Worm (Caenorhabditis elegans) whole organism, young adult: ENCODE results near the gene tbc-13.

Experiments used
- B0261.1 ChIP-seq: sonication (generic microtip); optimal IDR thresholded peaks from 2 replicates; lab custom pipeline; 2016; ENCODE audit warnings: mild to moderate bottlenecking, missing genetic modification characterization, moderate library complexity, missing compliant biosample characterization
- B0336.3 ChIP-seq: fragments of 200-800 bp; sonication (Bioruptor generic); IDR thresholded peaks from 2 replicates; pipeline ENCODE4 v1.3.6; 2022; ENCODE audit warnings: missing genetic modification characterization, missing compliant biosample characterization
- F23B12.7 ChIP-seq: sonication (generic microtip); optimal IDR thresholded peaks from 2 replicates; lab custom pipeline; 2017; ENCODE audit warnings: missing genetic modification characterization, mild to moderate bottlenecking, missing compliant biosample characterization, antibody characterized with exemption, moderate library complexity; ENCODE audit not compliant: insufficient read depth
- F39B2.1 ChIP-seq: fragments of 200-800 bp; sonication (Bioruptor generic); IDR thresholded peaks from 2 replicates; pipeline ENCODE4 v1.3.6; 2022; ENCODE audit warnings: missing genetic modification reagents, missing genetic modification characterization, missing compliant biosample characterization
- K11D2.4 ChIP-seq: fragments of 200-800 bp; sonication (Bioruptor generic); IDR thresholded peaks from 2 replicates; pipeline ENCODE4 v1.3.6; 2022; ENCODE audit warnings: missing genetic modification reagents, missing genetic modification characterization, missing compliant biosample characterization
- K12H6.12 ChIP-seq: fragments of 200-800 bp; sonication (Bioruptor generic); optimal IDR thresholded peaks from 2 replicates; lab custom pipeline; 2018; ENCODE audit warnings: mild to moderate bottlenecking, missing genetic modification characterization, missing compliant biosample characterization
- Y95B8A.8 ChIP-seq: fragments of 200-800 bp; sonication (Bioruptor generic); IDR thresholded peaks from 2 replicates; pipeline ENCODE4 v1.3.6; 2022; ENCODE audit warnings: missing genetic modification reagents, missing genetic modification characterization, missing compliant biosample characterization
- attf-5 ChIP-seq: fragments of 200-800 bp; sonication (Bioruptor generic); optimal IDR thresholded peaks from 2 replicates; lab custom pipeline; 2018; ENCODE audit warnings: mild to moderate bottlenecking, missing genetic modification characterization, missing compliant biosample characterization
- bed-2 ChIP-seq: fragments of 200-800 bp; sonication (Bioruptor generic); IDR thresholded peaks from 2 replicates; pipeline ENCODE4 v1.3.6; 2022; ENCODE audit warnings: missing genetic modification reagents, missing genetic modification characterization, missing compliant biosample characterization
- ccch-3 ChIP-seq: fragments of 200-800 bp; sonication (Bioruptor generic); optimal IDR thresholded peaks from 2 replicates; lab custom pipeline; 2018; ENCODE audit warnings: mild to moderate bottlenecking, missing genetic modification characterization, missing compliant biosample characterization
- cebp-1 ChIP-seq, 2 experiments: fragments of 200-800 bp in 1 of 2; sonication (Bioruptor generic) in 1 of 2; sonication (generic microtip) in 1 of 2; IDR thresholded peaks in 1 of 2; optimal IDR thresholded peaks in 1 of 2; 2 replicates each; pipeline versions ENCODE4 v1.3.6 to Lab custom; 2017 to 2022; ENCODE audit warnings: missing compliant biosample characterization in 2 of 2, missing genetic modification characterization in 2 of 2, mild to moderate bottlenecking in 1 of 2, missing genetic modification reagents in 1 of 2, moderate library complexity in 1 of 2
- ceh-27 ChIP-seq: fragments of 200-800 bp; sonication (Bioruptor generic); optimal IDR thresholded peaks from 2 replicates; lab custom pipeline; 2018; ENCODE audit warnings: mild to moderate bottlenecking, missing genetic modification characterization, moderate library complexity, missing compliant biosample characterization
- ceh-91 ChIP-seq: fragments of 200-800 bp; sonication (Bioruptor generic); IDR thresholded peaks from 2 replicates; pipeline ENCODE4 v1.3.6; 2022; ENCODE audit warnings: missing genetic modification reagents, missing genetic modification characterization, missing compliant biosample characterization
- chd-7 ChIP-seq: sonication (generic microtip); optimal IDR thresholded peaks from 2 replicates; lab custom pipeline; 2016; ENCODE audit warnings: mild to moderate bottlenecking, missing genetic modification characterization, moderate library complexity, missing compliant biosample characterization
- die-1 ChIP-seq: sonication (generic microtip); optimal IDR thresholded peaks from 2 replicates; lab custom pipeline; 2016; ENCODE audit warnings: missing genotype, mild to moderate bottlenecking, missing genetic modification characterization, missing compliant biosample characterization
- dox-1 ChIP-seq: fragments of 200-800 bp; sonication (Bioruptor generic); IDR thresholded peaks from 2 replicates; pipeline ENCODE4 v1.3.6; 2022; ENCODE audit warnings: missing genetic modification reagents, missing genetic modification characterization, missing compliant biosample characterization
- efl-1 ChIP-seq: fragments of 150-350 bp; optimal IDR thresholded peaks from 2 replicates; lab custom pipeline; 2014; ENCODE audit warnings: missing biosample characterization, missing genetic modification reagents, missing genetic modification characterization
- egl-44 ChIP-seq: fragments of 200-800 bp; sonication (Bioruptor generic); IDR thresholded peaks from 2 replicates; pipeline ENCODE4 v1.3.6; 2022; ENCODE audit warnings: missing genetic modification reagents, missing genetic modification characterization, missing compliant biosample characterization
- egrh-3 ChIP-seq: fragments of 200-800 bp; sonication (Bioruptor generic); IDR thresholded peaks from 2 replicates; pipeline ENCODE4 v1.3.6; 2022; ENCODE audit warnings: missing genetic modification reagents, missing genetic modification characterization, missing compliant biosample characterization
- ekl-4 ChIP-seq: fragments of 200-800 bp; sonication (Bioruptor generic); IDR thresholded peaks from 2 replicates; pipeline ENCODE4 v1.3.6; 2022; ENCODE audit warnings: missing genetic modification reagents, missing genetic modification characterization, missing compliant biosample characterization
- ets-4 ChIP-seq: fragments of 200-800 bp; sonication (Bioruptor generic); optimal IDR thresholded peaks from 2 replicates; lab custom pipeline; 2018; ENCODE audit warnings: mild to moderate bottlenecking, missing genetic modification characterization, missing compliant biosample characterization
- gei-17 ChIP-seq: fragments of 200-800 bp; sonication (Bioruptor generic); optimal IDR thresholded peaks from 2 replicates; lab custom pipeline; 2018; ENCODE audit warnings: mild to moderate bottlenecking, missing genetic modification characterization, missing compliant biosample characterization
- hmg-20 ChIP-seq: fragments of 200-800 bp; sonication (Bioruptor generic); IDR thresholded peaks from 2 replicates; pipeline ENCODE4 v1.3.6; 2022; ENCODE audit warnings: missing genetic modification reagents, missing genetic modification characterization, missing compliant biosample characterization
- let-526 ChIP-seq: fragments of 200-800 bp; sonication (Bioruptor generic); IDR thresholded peaks from 2 replicates; pipeline ENCODE4 v1.3.6; 2022; ENCODE audit warnings: missing genetic modification reagents, missing genetic modification characterization, missing compliant biosample characterization
- let-607 ChIP-seq, 2 experiments: fragments of 200-800 bp in 1 of 2; sonication (Bioruptor generic) in 1 of 2; sonication (generic microtip) in 1 of 2; optimal IDR thresholded peaks; 2 replicates each; lab custom pipeline; 2016 to 2018; ENCODE audit warnings: mild to moderate bottlenecking in 2 of 2, missing compliant biosample characterization in 2 of 2, missing genetic modification characterization in 2 of 2, moderate library complexity in 2 of 2, missing genotype in 1 of 2
- lin-26 ChIP-seq: fragments of 200-800 bp; sonication (Bioruptor generic); IDR thresholded peaks from 2 replicates; pipeline ENCODE4 v1.3.6; 2022; ENCODE audit warnings: missing genetic modification reagents, missing genetic modification characterization, missing compliant biosample characterization
- lin-40 ChIP-seq: sonication (generic microtip); optimal IDR thresholded peaks from 2 replicates; lab custom pipeline; 2016; ENCODE audit warnings: missing genetic modification characterization, mild to moderate bottlenecking, missing compliant biosample characterization, missing genotype, missing genetic modification reagents
- lin-54 ChIP-seq: fragments of 200-800 bp; sonication (Bioruptor generic); optimal IDR thresholded peaks from 2 replicates; lab custom pipeline; 2018; ENCODE audit warnings: mild to moderate bottlenecking, missing genetic modification characterization, missing compliant biosample characterization
- madf-10 ChIP-seq: sonication (generic microtip); optimal IDR thresholded peaks from 2 replicates; lab custom pipeline; 2016; ENCODE audit warnings: mild to moderate bottlenecking, missing genetic modification characterization, missing compliant biosample characterization
- mxl-1 ChIP-seq: sonication (generic microtip); optimal IDR thresholded peaks from 2 replicates; lab custom pipeline; 2016; ENCODE audit warnings: missing genetic modification characterization, missing compliant biosample characterization
- nfya-1 ChIP-seq: sonication (generic microtip); optimal IDR thresholded peaks from 2 replicates; lab custom pipeline; 2017; ENCODE audit warnings: antibody characterized with exemption, missing compliant biosample characterization, missing genetic modification characterization, borderline replicate concordance; ENCODE audit not compliant: insufficient read depth
- nfya-2 ChIP-seq: fragments of 200-800 bp; sonication (Bioruptor generic); IDR thresholded peaks from 2 replicates; pipeline ENCODE4 v1.3.6; 2022; ENCODE audit warnings: missing genetic modification reagents, missing genetic modification characterization, missing compliant biosample characterization
- nhr-27 ChIP-seq: fragments of 200-800 bp; sonication (Bioruptor generic); optimal IDR thresholded peaks from 2 replicates; lab custom pipeline; 2018; ENCODE audit warnings: mild to moderate bottlenecking, missing genetic modification characterization, moderate library complexity, missing compliant biosample characterization
- nhr-80 ChIP-seq: sonication (generic microtip); optimal IDR thresholded peaks from 2 replicates; lab custom pipeline; 2016; ENCODE audit warnings: missing genetic modification characterization, missing compliant biosample characterization
- nhr-90 ChIP-seq: sonication (generic microtip); optimal IDR thresholded peaks from 2 replicates; lab custom pipeline; 2016; ENCODE audit warnings: missing genotype, mild to moderate bottlenecking, missing genetic modification characterization, missing compliant biosample characterization
- pha-4 ChIP-seq: fragments of 150-350 bp; sonication (generic microtip); optimal IDR thresholded peaks from 2 replicates; lab custom pipeline; 2014; ENCODE audit warnings: missing biosample characterization, missing genetic modification reagents, missing genetic modification characterization
- rcor-1 ChIP-seq: fragments of 200-800 bp; sonication (Bioruptor generic); IDR thresholded peaks from 2 replicates; pipeline ENCODE4 v1.3.6; 2022; ENCODE audit warnings: missing genetic modification reagents, missing genetic modification characterization, missing compliant biosample characterization
- repo-1 ChIP-seq: sonication (generic microtip); optimal IDR thresholded peaks from 2 replicates; lab custom pipeline; 2017; ENCODE audit warnings: mild to moderate bottlenecking, missing genetic modification characterization, missing compliant biosample characterization
- tbp1 ChIP-seq: fragments of 200-800 bp; sonication (Bioruptor generic); optimal IDR thresholded peaks from 2 replicates; lab custom pipeline; 2018; ENCODE audit warnings: mild to moderate bottlenecking, missing genetic modification characterization, missing compliant biosample characterization
- zfh-2 ChIP-seq: fragments of 200-800 bp; sonication (Bioruptor generic); conservative IDR thresholded peaks from 2 replicates; pipeline ENCODE4 v1.3.6; 2022; ENCODE audit warnings: missing genetic modification reagents, missing genetic modification characterization, missing compliant biosample characterization
- ztf-18 ChIP-seq: sonication (generic microtip); optimal IDR thresholded peaks from 2 replicates; lab custom pipeline; 2016; ENCODE audit warnings: missing genotype, mild to moderate bottlenecking, missing genetic modification characterization, missing compliant biosample characterization
- ztf-22 ChIP-seq: fragments of 200-800 bp; sonication (Bioruptor generic); optimal IDR thresholded peaks from 2 replicates; lab custom pipeline; 2018; ENCODE audit warnings: mild to moderate bottlenecking, missing genetic modification characterization, moderate library complexity, missing compliant biosample characterization
- ztf-25 ChIP-seq: fragments of 200-800 bp; sonication (Bioruptor generic); IDR thresholded peaks from 2 replicates; pipeline ENCODE4 v1.3.6; 2022; ENCODE audit warnings: missing genetic modification reagents, missing genetic modification characterization, missing compliant biosample characterization
- ztf-26 ChIP-seq: sonication (generic microtip); optimal IDR thresholded peaks from 2 replicates; lab custom pipeline; 2017; ENCODE audit warnings: missing genetic modification characterization, missing compliant biosample characterization
- ztf-6 ChIP-seq: fragments of 200-800 bp; sonication (Bioruptor generic); IDR thresholded peaks from 2 replicates; pipeline ENCODE4 v1.3.6; 2022; ENCODE audit warnings: missing genetic modification reagents, missing genetic modification characterization, missing compliant biosample characterization

Gene tbc-13

ce11 chrX:12479027-12479426 lies 5.8 kb upstream of the tbc-13 start:
- TF ChIP-seq ztf-6 (GFP tag; lab: Robert Waterston, UW) (no peak), nfya-2 (no peak), mxl-1 (no peak), die-1 (tag; lab: Kevin White, UChicago) (no peak), ekl-4 (GFP tag; lab: Robert Waterston, UW) (no peak), lin-54 (GFP tag; lab: Kevin White, UChicago) (no peak), repo-1 (tag; lab: Kevin White, UChicago) (no peak), F23B12.7 (no peak), tbp1 (GFP tag; lab: Kevin White, UChicago) (no peak), K11D2.4 (GFP tag; lab: Robert Waterston, UW) (no peak), B0261.1 (tag; lab: Kevin White, UChicago) (no peak), hmg-20 (GFP tag; lab: Robert Waterston, UW) (no peak), gei-17 (GFP tag; lab: Kevin White, UChicago) (no peak), ceh-91 (GFP tag; lab: Robert Waterston, UW) (no peak), efl-1 (GFP tag; lab: Kevin White, UChicago) (no peak), ztf-22 (GFP tag; lab: Kevin White, UChicago) (no peak), Y95B8A.8 (GFP tag; lab: Robert Waterston, UW) (no peak), F39B2.1 (GFP tag; lab: Robert Waterston, UW) (no peak), nfya-1 (tag; lab: Kevin White, UChicago) (no peak), zfh-2 (GFP tag; lab: Robert Waterston, UW) (no peak)

- peak; percentile 97 for TF ChIP-seq nhr-80 (tag; lab: Kevin White, UChicago)
- TF ChIP-seq ets-4 (GFP tag; lab: Kevin White, UChicago): peak; percentile 80
- TF ChIP-seq egrh-3 (GFP tag; lab: Robert Waterston, UW): peak; percentile 98
- peak; percentile 37 for TF ChIP-seq F23B12.7
- no peak for TF ChIP-seq cebp-1 (GFP tag; IDR thresholded peaks at IDR 0.05; lab: Robert Waterston, UW)
- TF ChIP-seq cebp-1 (tag; optimal IDR thresholded peaks at IDR 0.05; lab: Kevin White, UChicago): no peak
- peak; percentile 64 for TF ChIP-seq ztf-18 (tag; lab: Kevin White, UChicago)
- 0 out of 2 replicates have a peak, but pooled peaks have one; percentile 40 for TF ChIP-seq bed-2
- no peak for TF ChIP-seq ccch-3 (GFP tag; lab: Kevin White, UChicago)
- peak; percentile 59; the same call in 1 of the 2 replicates for TF ChIP-seq B0336.3 (GFP tag; lab: Robert Waterston, UW)
- TF ChIP-seq nhr-90 (tag; lab: Kevin White, UChicago): peak; percentile 39
- peak; percentile 58; the same call in 1 of the 2 replicates for TF ChIP-seq ztf-6 (GFP tag; lab: Robert Waterston, UW)
- no peak for TF ChIP-seq lin-26 (GFP tag; lab: Robert Waterston, UW)
- TF ChIP-seq nhr-27: peak; percentile 3
- TF ChIP-seq madf-10 (tag; lab: Kevin White, UChicago): peak; percentile 55
- 0 out of 2 replicates have a peak, but pooled peaks have one; percentile 20 for TF ChIP-seq let-526
- TF ChIP-seq ceh-91 (GFP tag; lab: Robert Waterston, UW): no peak
- peak; percentile 78 for TF ChIP-seq lin-40 (tag; lab: Kevin White, UChicago)
- peak; percentile 53 for TF ChIP-seq ztf-26
- peak; percentile 96 for TF ChIP-seq K12H6.12 (tag; lab: Kevin White, UChicago)
- 0 out of 2 replicates have a peak, but pooled peaks have one; percentile 28 for TF ChIP-seq ekl-4 (GFP tag; lab: Robert Waterston, UW)
- peak; percentile 71 for TF ChIP-seq K11D2.4 (GFP tag; lab: Robert Waterston, UW)
- peak; percentile 41 to 51 for TF ChIP-seq let-607 (tag; optimal IDR thresholded peaks at IDR 0.05; lab: Kevin White, UChicago)
- TF ChIP-seq attf-5 (GFP tag; lab: Kevin White, UChicago): peak; percentile 88
- TF ChIP-seq nfya-2: no peak
- TF ChIP-seq tbp1 (GFP tag; lab: Kevin White, UChicago): peak; percentile 42
- TF ChIP-seq rcor-1 (GFP tag; lab: Robert Waterston, UW): peak; percentile 41; the same call in 1 of the 2 replicates
- TF ChIP-seq ztf-25: 0 out of 2 replicates have a peak, but pooled peaks have one; percentile 44
- no peak for TF ChIP-seq pha-4 (tag; lab: Kevin White, UChicago)
- peak; percentile 65 for TF ChIP-seq chd-7 (tag; lab: Kevin White, UChicago)
- peak; percentile 71; the same call in 1 of the 2 replicates for TF ChIP-seq egl-44 (GFP tag; lab: Robert Waterston, UW)
- TF ChIP-seq ceh-27 (GFP tag; lab: Kevin White, UChicago): peak; percentile 88
- peak; percentile 92 for TF ChIP-seq dox-1
These were observed 4.3 kb upstream of the tbc-13 start, which contains the start of gene atf-6 for ce11 chrX:12480447-12480998. atf-6 (plus strand) TSS chrX:12480948.
